Fruit fly (Drosophila melanogaster): Measurements from ENCODE around the gene CG14551.

The CG14551 gene

dm6 chr3R:26105924-26106494 lies 43.2 kb upstream of the CG14551 start (continued):
- TF ChIP-seq H15 (GFP tag; IDR thresholded peaks at IDR 0.05): peak; percentile 59; the same call in 1 of the 3 replicates
- peak; percentile 58; the same call in 1 of the 2 replicates for TF ChIP-seq CG17612 (GFP tag; IDR thresholded peaks at IDR 0.05)
- TF ChIP-seq Hey (tag; optimal IDR thresholded peaks at IDR 0.05): peak; percentile 98
- no peak for TF ChIP-seq Stat92E (GFP tag; optimal IDR thresholded peaks at IDR 0.05)
- TF ChIP-seq pita (GFP tag; optimal IDR thresholded peaks at IDR 0.05): no peak
- TF ChIP-seq CG14710 (tag; optimal IDR thresholded peaks at IDR 0.05): no peak
- TF ChIP-seq gt (GFP tag; IDR thresholded peaks at IDR 0.05): no peak
- TF ChIP-seq jumu (GFP tag; optimal IDR thresholded peaks at IDR 0.05): no peak
- TF ChIP-seq hb (GFP tag; IDR thresholded peaks at IDR 0.05; ENCODE audit: partially characterized antibody): no peak
- no peak for TF ChIP-seq trh (GFP tag; optimal IDR thresholded peaks at IDR 0.05)
- TF ChIP-seq sisA (GFP tag; IDR thresholded peaks at IDR 0.05): peak; percentile 69
- peak; percentile 17 for TF ChIP-seq MTF-1 (GFP tag; optimal IDR thresholded peaks at IDR 0.05; ENCODE audit: borderline replicate concordance)
- TF ChIP-seq aop (GFP tag; IDR thresholded peaks at IDR 0.05): 0 out of 2 replicates have a peak, but pooled peaks have one; percentile 16
- TF ChIP-seq fd96Cb (tag; optimal IDR thresholded peaks at IDR 0.05): peak; percentile 44
- TF ChIP-seq pho (GFP tag; optimal IDR thresholded peaks at IDR 0.05): no peak
- TF ChIP-seq Vsx1 (GFP tag; optimal IDR thresholded peaks at IDR 0.05): no peak
- TF ChIP-seq dm (GFP tag; optimal IDR thresholded peaks at IDR 0.05): no peak
- peak; percentile 65 for TF ChIP-seq CG4404 (GFP tag; IDR thresholded peaks at IDR 0.05)
- TF ChIP-seq CG11398 (GFP tag; optimal IDR thresholded peaks at IDR 0.05): no peak
- no peak for TF ChIP-seq CG10565 (GFP tag; optimal IDR thresholded peaks at IDR 0.05)
- no peak for TF ChIP-seq Nf-YC (tag; optimal IDR thresholded peaks at IDR 0.05)
- no peak for TF ChIP-seq Bgb (GFP tag; IDR thresholded peaks at IDR 0.05; ENCODE audit: partially characterized antibody)
- peak; percentile 65; the same call in 1 of the 3 replicates for TF ChIP-seq ken (GFP tag; IDR thresholded peaks at IDR 0.05)
- TF ChIP-seq tup (GFP tag; optimal IDR thresholded peaks at IDR 0.05): peak; percentile 35
- peak; percentile 5; the same call in 1 of the 2 replicates for TF ChIP-seq amos (GFP tag; IDR thresholded peaks at IDR 0.05; ENCODE audit: partially characterized antibody)
- no peak for TF ChIP-seq eyg (GFP tag; optimal IDR thresholded peaks at IDR 0.05)
- peak; percentile 65; the same call in 1 of the 2 replicates for TF ChIP-seq wdn (GFP tag; IDR thresholded peaks at IDR 0.05)
- peak; percentile 77 for TF ChIP-seq CG11456 (GFP tag; IDR thresholded peaks at IDR 0.05)
- TF ChIP-seq sqz (GFP tag; optimal IDR thresholded peaks at IDR 0.05): no peak
- peak; percentile 9; the same call in 1 of the 3 replicates for TF ChIP-seq CG11560 (tag; IDR thresholded peaks at IDR 0.05)
- 0 out of 2 replicates have a peak, but pooled peaks have one; percentile 28 for TF ChIP-seq toy (GFP tag; IDR thresholded peaks at IDR 0.05)
- no peak for TF ChIP-seq CG13287 (GFP tag; IDR thresholded peaks at IDR 0.05; ENCODE audit: partially characterized antibody)
- no peak for TF ChIP-seq az2 (GFP tag; optimal IDR thresholded peaks at IDR 0.05)
- peak; percentile 60 for TF ChIP-seq scrt (GFP tag; optimal IDR thresholded peaks at IDR 0.05)
- TF ChIP-seq Drgx (GFP tag; IDR thresholded peaks at IDR 0.05): peak; percentile 80
- peak; percentile 22 for TF ChIP-seq CG6254 (GFP tag; optimal IDR thresholded peaks at IDR 0.05)
- peak; percentile 74 for TF ChIP-seq CG13894 (tag; optimal IDR thresholded peaks at IDR 0.05)
- TF ChIP-seq nerfin-2 (GFP tag; IDR thresholded peaks at IDR 0.05; ENCODE audit: partially characterized antibody): no peak
- no peak for TF ChIP-seq z (GFP tag; IDR thresholded peaks at IDR 0.05)
- TF ChIP-seq crol (GFP tag; IDR thresholded peaks at IDR 0.05): peak; percentile 79
- peak; percentile 59 for TF ChIP-seq CG9215 (GFP tag; IDR thresholded peaks at IDR 0.05)
- no peak for TF ChIP-seq luna (GFP tag; optimal IDR thresholded peaks at IDR 0.05)
- peak; percentile 54 for TF ChIP-seq Fer2 (tag; optimal IDR thresholded peaks at IDR 0.05)
- no peak for TF ChIP-seq CG16863 (GFP tag; optimal IDR thresholded peaks at IDR 0.05)
- peak; percentile 65 for TF ChIP-seq zfh1 (GFP tag; IDR thresholded peaks at IDR 0.05)
- no peak for TF ChIP-seq bigmax (GFP tag; optimal IDR thresholded peaks at IDR 0.05)
- peak; percentile 45 for TF ChIP-seq NfI (GFP tag; optimal IDR thresholded peaks at IDR 0.05)
- no peak for TF ChIP-seq CG17186 (GFP tag; optimal IDR thresholded peaks at IDR 0.05)
- peak; percentile 48 for TF ChIP-seq CG7357 (GFP tag; IDR thresholded peaks at IDR 0.05)
- no peak for TF ChIP-seq sim (GFP tag; IDR thresholded peaks at IDR 0.05)

Measured in whole organism, embryonic.